Fruit fly (Drosophila melanogaster) whole organism, pupa: ENCODE results near the gene mav.

Experiments
- CG10348 ChIP-seq: fragments of 200-800 bp; sonication (Bioruptor generic); IDR thresholded peaks from 2 replicates; pipeline ENCODE4 v1.3.6; 2022; ENCODE audit warnings: missing biosample characterization, missing genetic modification characterization
- CG13204 ChIP-seq: fragments of 200-800 bp; sonication (Bioruptor generic); optimal IDR thresholded peaks from 2 replicates; lab custom pipeline; 2018; ENCODE audit warnings: missing biosample characterization, mild to moderate bottlenecking, missing genetic modification characterization, moderate library complexity
- CG14655 ChIP-seq: fragments of 200-800 bp; sonication (Bioruptor generic); optimal IDR thresholded peaks from 3 replicates; lab custom pipeline; 2017; ENCODE audit warnings: mild to moderate bottlenecking, missing biosample characterization, missing genetic modification reagents, missing genetic modification characterization
- CG15710 ChIP-seq: fragments of 200-800 bp; sonication (Bioruptor generic); optimal IDR thresholded peaks from 2 replicates; lab custom pipeline; 2018; ENCODE audit warnings: missing biosample characterization, mild to moderate bottlenecking, missing genetic modification characterization, moderate library complexity
- CG34367 ChIP-seq: fragments of 200-800 bp; sonication (Bioruptor generic); optimal IDR thresholded peaks from 2 replicates; lab custom pipeline; 2018; ENCODE audit warnings: missing biosample characterization, mild to moderate bottlenecking, missing genetic modification characterization
- CG4496 ChIP-seq: fragments of 200-800 bp; sonication (Bioruptor generic); IDR thresholded peaks from 3 replicates; pipeline ENCODE4 v1.3.6; 2022; ENCODE audit warnings: missing biosample characterization, missing genetic modification characterization
- EcR ChIP-seq: fragments of 200-800 bp; sonication (Bioruptor generic); optimal IDR thresholded peaks from 3 replicates; lab custom pipeline; 2019; ENCODE audit warnings: missing biosample characterization, missing genetic modification characterization, mild to moderate bottlenecking, moderate library complexity, missing genetic modification reagents
- Ets98B ChIP-seq: fragments of 200-800 bp; sonication (Bioruptor generic); IDR thresholded peaks from 2 replicates; pipeline ENCODE4 v1.3.6; 2022; ENCODE audit warnings: missing biosample characterization, missing genetic modification characterization
- Pif1A ChIP-seq: fragments of 200-800 bp; sonication (Bioruptor generic); optimal IDR thresholded peaks from 3 replicates; lab custom pipeline; 2016; ENCODE audit warnings: missing biosample characterization, missing genetic modification characterization
- fd96Ca ChIP-seq: fragments of 200-800 bp; sonication (Bioruptor generic); IDR thresholded peaks from 3 replicates; pipeline ENCODE4 v1.3.6; 2022; ENCODE audit warnings: missing biosample characterization, missing genetic modification characterization
- gl ChIP-seq: fragments of 200-800 bp; sonication (Bioruptor generic); optimal IDR thresholded peaks from 2 replicates; lab custom pipeline; 2018; ENCODE audit warnings: missing biosample characterization, mild to moderate bottlenecking, missing genetic modification characterization
- rn ChIP-seq: fragments of 200-800 bp; sonication (Bioruptor generic); IDR thresholded peaks from 2 replicates; pipeline ENCODE4 v1.3.6; 2022; ENCODE audit warnings: missing biosample characterization, missing genetic modification characterization

DNA sequence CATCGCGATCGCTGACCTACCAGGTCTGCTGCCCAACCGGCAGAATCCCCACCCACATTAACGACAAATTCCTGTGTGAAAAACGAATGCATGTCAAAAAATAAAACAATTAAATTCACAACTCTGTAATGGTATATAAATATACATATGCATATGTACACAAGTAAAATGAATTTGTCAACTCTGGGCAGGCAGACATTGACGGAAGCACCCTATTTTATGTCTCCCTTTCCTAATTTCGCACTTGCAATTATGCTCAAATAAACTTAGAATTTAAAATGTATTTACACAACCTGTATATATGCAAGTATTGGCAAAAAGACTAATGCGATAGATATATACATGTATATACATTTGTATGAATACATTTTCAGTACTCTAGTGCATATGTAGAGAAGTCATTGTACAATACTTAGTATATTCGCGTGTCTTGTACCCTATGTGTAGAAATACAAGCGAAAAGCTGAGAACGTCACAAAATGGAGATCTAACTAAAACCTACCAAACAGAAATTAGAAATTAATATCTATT is 33.3 kb upstream of the mav start:
- TF ChIP-seq fd96Ca (no peak), Ets98B (GFP tag; lab: Robert Waterston, UW) (no peak), rn (GFP tag; lab: Robert Waterston, UW) (no peak), Pif1A (GFP tag; lab: Kevin White, UChicago) (no peak), CG14655 (GFP tag; lab: Kevin White, UChicago) (no peak), CG13204 (GFP tag; lab: Kevin White, UChicago) (no peak), CG4496 (no peak), CG15710 (tag; lab: Kevin White, UChicago) (no peak), CG10348 (GFP tag; lab: Robert Waterston, UW) (no peak), CG34367 (tag; lab: Kevin White, UChicago) (no peak), EcR (no peak), gl (tag; lab: Kevin White, UChicago) (no peak)
